Worm (Caenorhabditis elegans) whole organism, dauer: ENCODE measurements around the gene F08C6.18.

Source experiments
- unc-62 ChIP-seq: sonication (generic microtip); optimal IDR thresholded peaks from 2 replicates; lab custom pipeline; 2017; ENCODE audit warnings: missing biosample characterization, missing genetic modification reagents, missing genetic modification characterization

The F08C6.18 gene

DNA sequence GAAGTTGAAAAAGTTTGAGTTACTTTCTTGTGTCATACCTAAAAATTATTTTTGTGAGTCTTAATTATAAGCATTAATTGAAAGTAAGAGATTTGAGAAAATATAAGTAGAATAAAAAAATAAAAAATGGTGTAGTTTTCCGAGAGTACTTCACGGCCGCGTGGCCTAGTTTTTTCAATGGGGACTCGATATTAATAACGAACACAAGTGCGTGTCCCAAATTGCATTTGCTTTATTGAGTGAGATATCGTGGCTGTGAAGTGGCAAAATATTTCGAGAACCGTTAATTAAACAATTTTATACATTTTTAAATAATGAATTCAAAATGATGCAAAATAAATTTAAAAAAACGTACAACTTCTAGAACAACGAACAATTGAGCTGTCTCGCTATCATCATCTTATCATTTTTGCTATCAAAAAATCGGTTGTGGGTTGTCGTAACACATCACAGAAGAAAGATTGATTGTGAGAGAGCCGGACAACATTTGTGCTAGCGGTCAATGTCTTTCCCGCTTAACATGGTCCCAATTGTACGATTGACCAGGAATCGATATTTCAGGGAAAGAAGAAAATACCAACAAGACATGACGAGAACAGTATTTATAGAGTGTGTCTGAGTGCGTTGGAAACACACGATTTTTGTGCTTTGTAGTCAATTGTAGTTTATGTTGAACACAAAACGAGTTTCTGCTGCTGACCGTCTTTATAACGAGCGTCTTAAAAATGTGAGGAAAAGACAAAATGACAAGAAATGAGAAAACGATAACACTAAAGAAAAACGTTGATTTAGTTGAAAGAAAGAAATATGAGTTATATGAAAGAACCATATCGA lies 3.5 kb downstream of the F08C6.18 start, which contains the start of gene apy-1:
Gene apy-1, minus strand, starts transcription at position 38 of the 834 bp plus-strand sequence.
- no peak for TF ChIP-seq unc-62

DNA sequence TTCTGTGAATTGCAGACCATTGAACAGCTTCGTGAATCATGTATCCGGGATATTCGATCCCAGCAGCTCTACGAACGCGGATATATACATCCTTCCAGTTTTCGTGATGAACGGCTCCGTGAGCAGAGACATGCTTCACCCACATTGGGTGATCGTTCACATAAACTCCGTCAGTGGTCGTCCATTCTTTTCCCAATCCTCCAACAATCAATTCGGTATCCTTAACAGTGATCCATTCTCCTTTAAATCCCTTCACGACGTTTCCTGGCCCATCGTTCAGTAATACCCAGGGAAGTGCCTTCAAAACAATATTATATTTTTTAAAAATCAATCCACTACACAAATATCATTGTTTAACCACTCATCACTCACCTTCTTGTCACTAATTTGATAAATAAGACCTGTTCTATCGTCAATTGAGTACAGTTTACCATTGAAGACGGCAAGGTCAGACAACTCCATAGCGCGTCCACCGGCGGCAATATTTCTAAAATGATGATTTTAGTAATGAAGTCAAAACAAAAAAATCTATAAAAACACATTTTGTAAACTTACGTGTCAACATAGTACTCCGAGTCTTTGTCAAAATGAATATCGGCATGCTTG lies 4.6 kb downstream of the F08C6.18 start:
- TF ChIP-seq unc-62 = no peak

DNA sequence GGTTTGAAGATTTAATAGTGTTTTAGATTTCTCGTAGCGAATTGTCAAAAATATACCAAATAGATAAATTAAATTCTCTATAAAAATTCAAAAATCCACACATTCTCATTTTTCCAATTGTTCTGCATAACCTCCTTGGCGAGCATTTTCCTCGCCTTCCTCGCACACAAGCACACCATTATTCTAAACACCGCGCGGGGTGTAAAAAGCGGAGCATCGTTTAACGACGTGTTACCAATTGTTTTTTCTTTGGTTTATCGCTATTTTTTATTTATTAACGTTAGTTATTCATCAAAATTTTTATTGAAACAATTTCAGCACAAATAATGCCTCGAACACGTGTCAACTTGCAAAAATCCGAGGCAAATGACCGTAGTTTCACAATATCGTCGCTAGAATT lies 8.4 kb downstream of the F08C6.18 start, which contains the start of gene vps-52:
Gene vps-52, plus strand, starts transcription at position 319 of the 400 bp plus-strand sequence.
- TF ChIP-seq unc-62 = no peak

DNA sequence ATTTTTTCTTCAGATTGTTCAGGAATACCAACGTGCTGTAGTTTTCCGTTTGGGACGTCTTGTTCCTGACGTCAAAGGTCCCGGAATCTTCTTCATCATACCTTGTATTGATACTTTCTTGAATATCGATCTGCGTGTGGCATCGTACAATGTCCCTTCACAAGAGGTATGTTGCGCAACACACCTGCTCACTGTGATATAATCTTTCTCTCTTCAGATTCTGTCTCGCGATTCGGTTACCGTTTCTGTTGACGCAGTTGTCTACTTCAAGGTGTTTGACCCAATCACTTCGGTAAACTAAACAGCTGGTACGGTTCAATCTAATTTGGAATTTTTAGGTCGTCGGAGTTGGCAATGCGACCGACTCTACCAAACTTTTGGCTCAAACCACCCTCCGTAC lies 10.0 kb downstream of the F08C6.18 start:
- TF ChIP-seq unc-62 = no peak

DNA sequence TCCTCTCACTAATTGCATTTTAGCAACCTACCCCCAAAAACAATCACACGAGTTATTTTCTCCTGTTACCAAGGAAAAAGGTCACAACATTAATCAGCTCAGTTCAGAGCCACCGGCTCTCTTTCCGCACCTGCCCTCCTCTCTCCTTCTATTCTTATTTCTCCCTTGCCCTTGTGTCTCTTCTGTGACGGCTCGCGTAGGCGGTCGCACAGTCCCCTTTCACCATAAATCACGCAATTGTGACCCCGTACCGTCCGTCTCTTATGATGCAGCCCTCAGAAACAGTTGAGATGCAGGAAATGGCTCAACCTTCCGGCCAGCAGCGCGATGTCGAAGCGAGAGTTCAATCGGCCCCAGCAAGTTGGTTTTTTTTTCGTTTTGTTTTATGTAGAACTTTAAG lies 10.8 kb downstream of the F08C6.18 start, which contains the start of gene sto-1:
Gene sto-1, plus strand, starts transcription at position 200 of the 400 bp plus-strand sequence.
- no peak for TF ChIP-seq unc-62

DNA sequence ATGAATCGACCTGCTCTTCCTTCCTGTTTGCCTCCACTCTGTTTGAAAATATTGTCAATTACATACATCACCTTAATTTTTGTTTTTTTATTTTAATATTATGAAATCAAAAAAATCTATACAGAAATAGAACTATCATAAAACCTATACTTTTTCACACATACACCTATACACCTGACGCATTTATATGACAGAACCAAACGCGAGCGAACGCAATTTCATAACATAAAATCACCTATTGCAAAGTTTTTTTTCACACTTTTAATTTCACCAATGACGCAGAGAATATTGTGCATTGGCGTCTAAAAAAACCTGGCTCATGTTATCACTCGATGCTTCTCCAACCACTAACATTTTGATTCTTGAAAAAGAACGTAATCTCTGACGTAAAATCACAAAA lies 11.5 kb downstream of the F08C6.18 start:
- no peak for TF ChIP-seq unc-62

DNA sequence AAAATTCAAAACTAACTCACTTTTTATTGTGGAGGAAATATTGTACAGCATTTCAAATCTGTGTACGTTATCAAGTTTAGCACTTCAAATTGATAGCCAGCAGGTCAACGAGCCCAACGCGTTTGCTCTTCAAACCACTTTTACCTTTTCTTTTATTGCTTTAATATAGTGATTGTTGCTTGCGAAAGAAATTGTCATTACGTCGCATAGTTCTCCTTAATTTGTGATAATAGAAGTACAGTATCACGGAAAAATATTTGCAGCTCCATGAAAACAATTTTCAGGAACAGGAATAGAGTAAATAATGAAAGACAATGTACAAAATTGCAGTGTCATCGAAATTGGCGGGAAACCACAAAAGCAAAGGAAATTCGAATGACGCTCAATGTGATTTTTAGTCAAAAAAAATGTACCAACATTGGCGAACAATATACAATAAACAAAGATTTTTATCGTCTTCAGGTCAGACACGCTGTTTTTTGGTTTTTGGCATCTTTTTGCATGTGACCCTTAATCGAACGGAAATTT lies 14.4 kb downstream of the F08C6.18 start, which contains the start of the genes PDB1.1 and F08C6.5:
Gene PDB1.1, minus strand, starts transcription at position 158 of the 528 bp plus-strand sequence.
Gene F08C6.5, plus strand, starts transcription at position 478 of the 528 bp plus-strand sequence.
- TF ChIP-seq unc-62 = no peak

DNA sequence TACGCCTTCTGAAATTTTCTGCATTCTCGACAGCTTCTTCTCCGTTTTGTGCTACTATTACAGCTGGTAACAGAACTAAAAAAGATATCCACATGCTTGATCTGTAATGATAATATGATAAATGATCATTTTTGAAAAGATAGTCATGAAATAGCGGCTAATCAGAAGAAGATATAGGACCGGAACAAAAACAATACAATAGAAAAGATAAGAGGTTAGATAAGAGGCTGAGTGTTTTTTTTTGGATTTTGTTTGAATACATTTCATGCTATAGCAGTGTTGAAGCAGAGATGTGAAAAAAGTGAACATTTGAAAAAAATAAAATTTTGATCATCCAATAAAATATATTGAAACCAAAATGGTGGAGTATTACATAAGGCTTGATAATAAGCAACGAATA lies 19.1 kb downstream of the F08C6.18 start, which contains the start of gene F46C8.8:
Gene F46C8.8, minus strand, starts transcription at position 101 of the 400 bp plus-strand sequence.
- no peak for TF ChIP-seq unc-62

DNA sequence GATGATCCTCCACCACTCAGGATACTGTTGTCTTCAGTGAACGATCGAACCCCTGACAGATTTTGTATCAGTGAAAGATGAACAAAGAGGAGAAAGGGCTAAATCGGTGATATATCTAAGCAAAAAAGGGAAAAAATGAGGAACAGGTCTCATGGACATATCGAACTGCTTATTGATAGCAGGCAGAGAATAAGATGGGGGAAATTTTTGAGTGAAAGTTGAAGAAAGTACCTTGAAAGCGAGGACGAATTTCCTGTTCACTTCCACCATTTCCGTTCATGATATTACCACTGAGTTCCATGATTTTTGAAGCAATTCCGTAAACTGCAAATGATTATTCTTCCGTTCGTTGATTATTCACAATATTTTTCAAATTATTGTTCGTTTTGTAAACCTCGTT lies 20.1 kb downstream of the F08C6.18 start:
- no peak for TF ChIP-seq unc-62

DNA sequence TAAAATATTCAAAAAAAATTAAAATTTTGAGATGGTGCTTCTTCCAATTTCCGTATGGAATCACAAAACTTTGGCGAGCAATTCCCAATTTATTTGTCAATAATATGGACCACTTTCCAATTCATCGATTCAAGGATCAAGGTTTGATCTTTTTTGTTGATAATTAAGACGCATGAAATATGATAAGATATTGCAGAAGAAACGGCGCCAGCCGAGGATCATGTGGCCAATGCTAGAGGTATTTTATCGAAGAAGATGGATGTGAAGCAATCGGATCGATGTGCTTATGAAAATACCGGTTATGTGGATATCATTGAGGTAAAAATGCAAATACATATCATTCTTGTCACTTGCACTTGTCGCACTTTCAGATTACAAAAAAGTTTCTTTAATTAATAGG lies 23.0 kb downstream of the F08C6.18 start:
- TF ChIP-seq unc-62 = no peak

DNA sequence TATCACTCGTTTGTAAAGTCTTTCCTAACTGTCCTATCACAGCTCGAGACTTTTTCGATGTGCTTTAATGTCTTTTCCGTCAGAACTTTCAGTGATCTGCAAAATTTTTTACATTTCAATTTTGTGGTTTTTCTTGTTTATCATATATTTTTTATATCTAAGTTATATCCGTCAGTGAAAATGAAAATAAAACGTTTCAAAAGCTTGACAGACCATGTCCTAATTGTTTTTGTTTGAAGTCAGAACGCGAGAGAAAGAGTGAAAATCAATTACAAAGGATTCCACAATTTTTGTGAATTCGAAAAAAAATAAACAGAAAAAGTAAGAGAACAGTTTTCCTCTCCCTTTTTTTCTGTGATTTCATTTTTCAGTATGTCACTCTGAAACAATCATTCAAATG lies 25.3 kb downstream of the F08C6.18 start, which contains the start of gene F46C8.1:
Gene F46C8.1, plus strand, starts transcription at position 301 of the 400 bp plus-strand sequence.
- TF ChIP-seq unc-62 = no peak

DNA sequence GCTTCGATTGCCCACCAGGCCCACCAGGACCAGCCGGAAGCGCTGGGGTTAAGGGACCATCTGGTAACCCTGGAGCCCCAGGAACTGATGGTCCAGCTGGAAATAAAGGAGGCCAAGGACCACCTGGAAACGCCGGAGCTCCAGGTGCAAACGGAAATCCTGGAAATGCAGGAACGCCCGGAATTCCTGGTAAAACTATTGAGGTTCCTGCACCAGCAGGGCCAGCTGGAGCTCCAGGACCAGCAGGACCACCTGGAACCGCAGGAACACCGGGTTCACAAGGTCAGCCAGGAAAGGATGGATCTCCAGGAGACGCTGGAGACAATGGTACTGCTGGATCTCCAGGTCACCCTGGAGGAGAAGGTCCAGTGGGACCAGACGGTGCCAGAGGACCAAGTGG lies 25.7 kb downstream of the F08C6.18 start:
- no peak for TF ChIP-seq unc-62

DNA sequence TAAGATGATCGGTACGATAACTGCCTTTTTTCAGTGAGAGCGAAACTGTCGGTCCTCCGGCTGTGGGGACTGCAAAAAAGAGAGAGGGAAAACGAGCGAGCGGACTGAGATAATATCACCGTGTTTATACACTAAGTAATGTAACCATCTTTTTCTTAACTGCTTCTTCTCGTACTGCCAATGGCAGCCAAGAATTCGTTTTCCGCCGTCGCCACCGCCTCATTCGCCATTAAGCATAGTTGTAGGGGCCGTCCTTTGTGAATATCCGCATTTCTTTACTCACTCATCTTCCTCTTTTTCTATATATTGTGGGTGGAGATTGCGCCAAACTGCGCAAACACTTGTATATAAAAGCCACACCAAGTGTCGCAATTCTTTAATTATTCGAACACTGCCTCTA lies 26.9 kb downstream of the F08C6.18 start, which contains the start of gene col-174:
Gene col-174, plus strand, starts transcription at position 301 of the 400 bp plus-strand sequence.
- TF ChIP-seq unc-62 = no peak

DNA sequence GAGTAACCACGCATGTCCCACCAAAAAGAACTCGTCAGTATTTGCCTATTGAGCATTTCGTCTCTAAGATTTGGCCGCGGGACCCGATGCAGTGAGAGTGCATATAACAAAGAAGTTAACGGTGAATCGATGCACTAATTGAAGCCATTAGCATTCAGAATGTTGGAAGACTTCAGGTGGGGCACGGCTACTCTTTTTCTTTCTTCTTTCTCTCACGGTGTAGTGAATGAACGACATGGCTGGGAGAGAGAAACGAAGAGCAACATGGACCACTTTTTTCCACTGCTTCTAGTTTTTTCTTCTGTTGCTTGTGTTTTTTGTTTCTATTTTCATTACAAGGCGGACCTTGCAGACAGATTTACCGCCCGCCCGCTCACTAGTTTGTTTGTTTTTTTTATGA lies 32.4 kb downstream of the F08C6.18 start:
- TF ChIP-seq unc-62 = no peak

DNA sequence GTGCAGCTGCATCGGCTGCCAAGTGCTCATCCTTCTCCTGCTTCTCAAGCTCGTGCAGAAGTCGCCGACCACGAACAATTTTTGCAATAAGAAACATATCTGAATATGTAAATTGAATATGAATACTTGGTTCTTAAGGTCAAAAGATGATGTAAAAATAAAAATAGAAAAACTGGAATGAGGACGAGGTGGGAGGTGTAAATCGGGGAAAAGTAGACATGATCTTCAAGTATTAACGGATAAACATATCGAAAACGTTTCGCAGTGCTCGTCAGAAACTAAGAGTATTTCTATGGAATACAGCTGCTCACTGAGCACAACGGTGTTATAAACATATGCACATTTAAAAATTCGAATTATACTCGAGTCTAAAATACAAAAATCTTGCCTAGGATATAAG lies 33.4 kb downstream of the F08C6.18 start, which contains the start of gene glb-16:
Gene glb-16, minus strand, starts transcription at position 101 of the 400 bp plus-strand sequence.
- no peak for TF ChIP-seq unc-62

DNA sequence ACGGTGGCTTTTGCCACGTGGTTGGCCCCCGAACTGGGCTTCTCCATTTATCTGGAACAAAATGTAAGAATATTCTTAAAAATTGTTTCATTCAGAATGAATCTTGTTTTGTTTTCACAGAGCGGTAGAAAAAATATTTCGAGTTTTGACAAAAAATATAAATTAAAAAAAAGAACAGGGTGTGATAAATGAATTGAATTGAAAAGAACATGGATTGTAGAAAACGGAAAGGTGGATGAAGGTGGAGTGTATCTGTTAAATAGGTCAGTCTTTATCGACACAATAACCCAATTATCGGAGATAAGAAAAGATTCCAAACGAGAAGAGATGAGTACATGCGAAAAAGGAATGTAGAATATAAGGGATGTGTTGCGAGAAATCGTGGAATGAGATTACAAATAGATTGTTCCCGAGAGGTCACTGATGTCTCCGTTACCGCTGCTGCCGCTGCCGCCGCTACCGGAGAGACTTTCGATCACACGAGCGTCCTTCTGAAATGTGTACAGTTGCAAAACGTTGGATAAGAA lies 35.6 kb downstream of the F08C6.18 start, which contains the start of gene dpy-7:
Gene dpy-7, minus strand, starts transcription at position 51 of the 527 bp plus-strand sequence.
- TF ChIP-seq unc-62 = no peak

DNA sequence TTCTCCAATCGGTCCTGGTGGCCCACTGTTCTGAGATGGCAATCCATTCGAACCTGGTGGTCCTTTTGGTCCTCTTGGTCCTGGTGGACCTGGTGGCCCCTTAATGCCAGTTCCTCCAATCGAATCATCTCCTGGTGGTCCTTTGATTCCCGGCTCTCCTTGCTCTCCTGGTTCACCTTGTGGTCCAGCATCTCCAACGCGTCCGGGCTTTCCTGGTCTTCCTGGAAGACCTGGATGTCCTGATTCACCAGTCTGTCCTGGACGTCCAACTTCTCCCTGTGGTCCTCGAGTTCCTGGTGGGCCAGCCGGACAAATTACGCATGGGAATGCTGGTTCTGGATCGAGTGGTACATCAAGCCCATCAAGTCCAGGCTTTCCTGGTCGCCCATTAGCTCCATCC lies 36.6 kb downstream of the F08C6.18 start:
- no peak for TF ChIP-seq unc-62
